Fruit fly (Drosophila melanogaster): ENCODE results near the gene CG6638.
A peak's percentile ranks its signal among the peaks of the same experiment; 100 is the strongest.

The CG6638 gene

DNA sequence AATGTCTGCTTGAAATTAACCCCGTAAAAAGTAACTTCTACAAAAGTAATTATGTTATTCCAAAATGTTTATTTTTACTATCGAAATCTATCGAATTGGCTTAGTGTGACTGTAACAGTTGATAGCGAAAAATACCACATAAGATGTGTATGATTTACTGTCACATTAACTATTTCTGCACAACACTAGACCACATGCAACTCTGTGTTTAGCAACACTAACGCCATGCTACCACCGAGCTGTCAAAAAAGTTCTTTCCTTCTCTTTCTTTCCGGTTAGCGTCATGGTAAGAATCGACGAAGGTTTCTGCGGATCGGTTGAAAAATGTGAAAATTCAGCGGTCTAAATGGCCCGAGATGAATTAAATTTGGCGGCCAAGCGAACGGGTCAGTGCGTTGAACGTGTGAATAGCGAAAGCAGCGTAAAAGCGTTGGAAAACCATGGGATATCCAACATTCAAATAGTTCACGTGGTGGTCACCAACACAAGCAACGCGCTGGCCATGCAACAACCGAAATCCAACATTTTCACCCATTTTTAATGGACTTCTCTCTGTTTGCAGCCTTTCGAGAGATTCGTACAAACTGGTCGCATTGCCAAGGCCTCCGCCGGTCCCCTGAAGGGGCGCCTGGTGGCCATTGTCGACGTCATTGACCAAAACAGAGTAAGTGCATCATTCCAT, 25.0 kb upstream of the CG6638 start, which contains the start of the genes Nelf-E and RpL14 (continued):
- TF ChIP-seq ato (GFP tag; IDR thresholded peaks at IDR 0.05; ENCODE audit: partially characterized antibody): 0 out of 2 replicates have a peak, but pooled peaks have one; percentile 14
- TF ChIP-seq Lpt (GFP tag; optimal IDR thresholded peaks at IDR 0.05): no peak
- peak; percentile 95 for TF ChIP-seq CG13894 (tag; optimal IDR thresholded peaks at IDR 0.05)
- TF ChIP-seq CG10147 (GFP tag; optimal IDR thresholded peaks at IDR 0.05): no peak
- peak; percentile 92 for TF ChIP-seq dysf (GFP tag; IDR thresholded peaks at IDR 0.05)
- peak; percentile 54; the same call in 1 of the 2 replicates for TF ChIP-seq Doc2 (GFP tag; IDR thresholded peaks at IDR 0.05)
- TF ChIP-seq CG34422 (GFP tag; IDR thresholded peaks at IDR 0.05): peak; percentile 93
- peak in 1 of 2 experiments; percentile 74 for TF ChIP-seq crp (GFP tag; optimal IDR thresholded peaks at IDR 0.05)
- peak; percentile 86 for TF ChIP-seq Six4 (GFP tag; optimal IDR thresholded peaks at IDR 0.05)
- no peak for TF ChIP-seq hb (GFP tag; IDR thresholded peaks at IDR 0.05; ENCODE audit: partially characterized antibody)
- peak; percentile 91 for TF ChIP-seq vfl (GFP tag; optimal IDR thresholded peaks at IDR 0.05)
- TF ChIP-seq BtbVII (GFP tag; optimal IDR thresholded peaks at IDR 0.05): peak; percentile 96
- peak; percentile 95 for TF ChIP-seq fu2 (GFP tag; optimal IDR thresholded peaks at IDR 0.05)
- peak; percentile 86 for TF ChIP-seq bigmax (GFP tag; optimal IDR thresholded peaks at IDR 0.05)
- TF ChIP-seq CG7271 (tag; optimal IDR thresholded peaks at IDR 0.05): peak; percentile 99
- TF ChIP-seq kni (GFP tag; optimal IDR thresholded peaks at IDR 0.05): peak; percentile 91
- TF ChIP-seq chm (GFP tag; IDR thresholded peaks at IDR 0.05): peak; percentile 96
- peak; percentile 100 for TF ChIP-seq dm (GFP tag; optimal IDR thresholded peaks at IDR 0.05)
- TF ChIP-seq CG8924 (tag; optimal IDR thresholded peaks at IDR 0.05): peak; percentile 91
- peak; percentile 93 for TF ChIP-seq ranshi (GFP tag; IDR thresholded peaks at IDR 0.05)
- peak; percentile 100 for TF ChIP-seq CG10267 (tag; optimal IDR thresholded peaks at IDR 0.05)
- peak; percentile 86 for TF ChIP-seq twi (tag; optimal IDR thresholded peaks at IDR 0.05)
- peak; percentile 82 to 97 for TF ChIP-seq Hr51 (GFP tag; optimal IDR thresholded peaks at IDR 0.05)
- TF ChIP-seq CG5180 (GFP tag; optimal IDR thresholded peaks at IDR 0.05): peak; percentile 82
- peak; percentile 62; the same call in 3 of the 4 replicates for TF ChIP-seq Gug (GFP tag; IDR thresholded peaks at IDR 0.05)
- peak; percentile 96 for TF ChIP-seq Mad (GFP tag; optimal IDR thresholded peaks at IDR 0.05)
- no peak for TF ChIP-seq hth (optimal IDR thresholded peaks at IDR 0.05)
- TF ChIP-seq CG17385 (GFP tag; optimal IDR thresholded peaks at IDR 0.05): peak; percentile 92
- TF ChIP-seq Oli (tag; optimal IDR thresholded peaks at IDR 0.05): peak; percentile 83
- peak; percentile 87 for TF ChIP-seq CG18476 (GFP tag; optimal IDR thresholded peaks at IDR 0.05)
- peak; percentile 79 for TF ChIP-seq CG11696 (GFP tag; IDR thresholded peaks at IDR 0.05)
- no peak for TF ChIP-seq CG8290 (GFP tag; optimal IDR thresholded peaks at IDR 0.05)
- TF ChIP-seq CG8290 (tag; optimal IDR thresholded peaks at IDR 0.05): peak; percentile 89 to 99
- peak; percentile 92 for TF ChIP-seq gcm (GFP tag; optimal IDR thresholded peaks at IDR 0.05)
- no peak for TF ChIP-seq kay (GFP tag; optimal IDR thresholded peaks at IDR 0.05)
- peak; percentile 85 for TF ChIP-seq E2f1 (GFP tag; IDR thresholded peaks at IDR 0.05)
- no peak for TF ChIP-seq Doc3 (GFP tag; IDR thresholded peaks at IDR 0.05; ENCODE audit: partially characterized antibody)
- TF ChIP-seq NC2β (GFP tag; optimal IDR thresholded peaks at IDR 0.05): peak; percentile 100
- peak; percentile 86 for TF ChIP-seq CG10979 (tag; optimal IDR thresholded peaks at IDR 0.05)
- peak; percentile 90 for TF ChIP-seq Fer2 (tag; optimal IDR thresholded peaks at IDR 0.05)
- peak; percentile 93 for TF ChIP-seq nmo (GFP tag; optimal IDR thresholded peaks at IDR 0.05)
- peak; percentile 38 for TF ChIP-seq pros (GFP tag; optimal IDR thresholded peaks at IDR 0.05)
- TF ChIP-seq CG6254 (GFP tag; optimal IDR thresholded peaks at IDR 0.05): peak; percentile 88
- TF ChIP-seq Dip2 (GFP tag; IDR thresholded peaks at IDR 0.05): no peak
- no peak for TF ChIP-seq prd (optimal IDR thresholded peaks at IDR 0.05)
- TF ChIP-seq prd (GFP tag; IDR thresholded peaks at IDR 0.05): peak; percentile 84
- TF ChIP-seq sob (GFP tag; IDR thresholded peaks at IDR 0.05): peak; percentile 98
- no peak for TF ChIP-seq CG8478 (optimal IDR thresholded peaks at IDR 0.05)
- TF ChIP-seq NK7.1 (GFP tag; optimal IDR thresholded peaks at IDR 0.05): peak; percentile 96
- TF ChIP-seq Ets65A (GFP tag): peak; percentile 100
